Worm (Caenorhabditis elegans) whole organism, L4 larva: Measurements from ENCODE around the gene srgp-1.

ENCODE experiments used
- D1046.2 ChIP-seq: fragments of 200-800 bp; sonication (Bioruptor generic); IDR thresholded peaks from 2 replicates; pipeline ENCODE4 v1.3.6; 2022; ENCODE audit warnings: missing genetic modification characterization, missing compliant biosample characterization
- F10B5.3 ChIP-seq: sonication (generic microtip); optimal IDR thresholded peaks from 2 replicates; lab custom pipeline; 2016; ENCODE audit warnings: mild to moderate bottlenecking, missing genetic modification characterization, missing compliant biosample characterization
- F26F4.8 ChIP-seq: fragments of 200-800 bp; sonication (Bioruptor generic); conservative IDR thresholded peaks from 2 replicates; pipeline ENCODE4 v1.3.6; 2022; ENCODE audit warnings: missing genetic modification characterization, missing compliant biosample characterization
- F44E2.7 ChIP-seq: fragments of 200-800 bp; sonication (Bioruptor generic); IDR thresholded peaks from 2 replicates; pipeline ENCODE4 v2.1.2; 2022; ENCODE audit warnings: missing genetic modification characterization, missing compliant biosample characterization
- F49E8.2 ChIP-seq: sonication (generic microtip); optimal IDR thresholded peaks from 2 replicates; lab custom pipeline; 2016; ENCODE audit warnings: missing compliant biosample characterization, mild to moderate bottlenecking, missing genetic modification characterization, borderline replicate concordance
- R02D3.7 ChIP-seq: fragments of 150-350 bp; sonication (generic microtip); optimal IDR thresholded peaks from 3 replicates; lab custom pipeline; 2014; ENCODE audit warnings: missing biosample characterization, missing genetic modification characterization
- ZK337.2 ChIP-seq: fragments of 200-800 bp; sonication (Bioruptor generic); IDR thresholded peaks from 2 replicates; pipeline ENCODE4 v1.3.6; 2022; ENCODE audit warnings: missing genetic modification reagents, missing genetic modification characterization, missing compliant biosample characterization
- ama-1 ChIP-seq: fragments of 150-350 bp; optimal IDR thresholded peaks from 2 replicates; lab custom pipeline; 2014; ENCODE audit warnings: inconsistent platforms, mixed read lengths
- arid-1 ChIP-seq: fragments of 200-800 bp; sonication (Bioruptor generic); conservative IDR thresholded peaks from 2 replicates; pipeline ENCODE4 v1.3.6; 2022; ENCODE audit warnings: missing genetic modification reagents, missing genetic modification characterization, missing compliant biosample characterization
- ceh-32 ChIP-seq: sonication (generic microtip); optimal IDR thresholded peaks from 2 replicates; lab custom pipeline; 2016; ENCODE audit warnings: mild to moderate bottlenecking, missing genetic modification characterization, missing compliant biosample characterization; ENCODE audit not compliant: poor library complexity
- ceh-44 ChIP-seq: fragments of 200-800 bp; sonication (Bioruptor generic); IDR thresholded peaks from 2 replicates; pipeline ENCODE4 v1.3.6; 2022; ENCODE audit warnings: missing genetic modification reagents, missing genetic modification characterization, missing compliant biosample characterization
- ctbp-1 ChIP-seq: fragments of 200-800 bp; sonication (Bioruptor generic); IDR thresholded peaks from 2 replicates; pipeline ENCODE4 v1.3.6; 2022; ENCODE audit warnings: missing genetic modification reagents, missing genetic modification characterization, missing compliant biosample characterization
- daf-12 ChIP-seq: fragments of 150-350 bp; optimal IDR thresholded peaks from 2 replicates; lab custom pipeline; 2014; ENCODE audit warnings: missing biosample characterization, missing genetic modification reagents, missing genetic modification characterization
- daf-16 ChIP-seq, 3 experiments: sonication (generic microtip); optimal IDR thresholded peaks; 2 replicates each; lab custom pipeline; 2016 to 2017; ENCODE audit warnings: missing genetic modification characterization in 3 of 3, missing genetic modification reagents in 3 of 3, mild to moderate bottlenecking in 2 of 3, missing compliant biosample characterization in 2 of 3, missing biosample characterization in 1 of 3, moderate library complexity in 1 of 3
- daf-8 ChIP-seq: fragments of 200-800 bp; sonication (Bioruptor generic); IDR thresholded peaks from 2 replicates; pipeline ENCODE4 v1.3.6; 2022; ENCODE audit warnings: missing genetic modification characterization, missing compliant biosample characterization
- dmd-6 ChIP-seq: fragments of 200-800 bp; sonication (Bioruptor generic); IDR thresholded peaks from 2 replicates; pipeline ENCODE4 v1.3.6; 2022; ENCODE audit warnings: missing genetic modification reagents, missing genetic modification characterization, missing compliant biosample characterization
- dmd-8 ChIP-seq: fragments of 200-800 bp; sonication (Bioruptor generic); IDR thresholded peaks from 2 replicates; pipeline ENCODE4 v1.3.6; 2022; ENCODE audit warnings: missing genetic modification characterization, missing compliant biosample characterization
- dmd-9 ChIP-seq: fragments of 200-800 bp; sonication (Bioruptor generic); IDR thresholded peaks from 2 replicates; pipeline ENCODE4 v1.3.6; 2022; ENCODE audit warnings: missing genetic modification reagents, missing genetic modification characterization, missing compliant biosample characterization
- dpl-1 ChIP-seq: fragments of 150-350 bp; optimal IDR thresholded peaks from 2 replicates; lab custom pipeline; 2014; ENCODE audit warnings: missing biosample characterization, missing genetic modification reagents, missing genetic modification characterization
- duxl-1 ChIP-seq: sonication (generic microtip); optimal IDR thresholded peaks from 2 replicates; lab custom pipeline; 2016; ENCODE audit warnings: mild to moderate bottlenecking, missing genetic modification characterization, moderate library complexity, missing compliant biosample characterization; ENCODE audit not compliant: poor library complexity
- egl-27 ChIP-seq: sonication (generic microtip); optimal IDR thresholded peaks from 3 replicates; lab custom pipeline; 2017; ENCODE audit warnings: missing biosample characterization, missing genetic modification reagents, missing genetic modification characterization
- fkh-10 ChIP-seq: fragments of 150-350 bp; optimal IDR thresholded peaks from 2 replicates; lab custom pipeline; 2014; ENCODE audit warnings: missing biosample characterization, missing genetic modification reagents, missing genetic modification characterization
- gei-8 ChIP-seq: fragments of 200-800 bp; sonication (Bioruptor generic); optimal IDR thresholded peaks from 2 replicates; lab custom pipeline; 2018; ENCODE audit warnings: mild to moderate bottlenecking, missing genetic modification characterization, missing compliant biosample characterization
- jun-1 ChIP-seq: fragments of 150-350 bp; optimal IDR thresholded peaks from 2 replicates; lab custom pipeline; 2014; ENCODE audit warnings: missing biosample characterization, missing genetic modification reagents, missing genetic modification characterization
- lin-1 ChIP-seq: fragments of 200-800 bp; sonication (Bioruptor generic); IDR thresholded peaks from 2 replicates; pipeline ENCODE4 v1.3.6; 2022; ENCODE audit warnings: missing genetic modification reagents, missing genetic modification characterization, missing compliant biosample characterization
- lin-13 ChIP-seq: fragments of 150-350 bp; optimal IDR thresholded peaks from 2 replicates; lab custom pipeline; 2014; ENCODE audit warnings: missing biosample characterization, missing genetic modification reagents, missing genetic modification characterization
- lin-29 ChIP-seq: fragments of 200-800 bp; sonication (Bioruptor generic); IDR thresholded peaks from 2 replicates; pipeline ENCODE4 v1.3.6; 2022; ENCODE audit warnings: missing genetic modification reagents, missing genetic modification characterization, missing compliant biosample characterization
- lin-38 ChIP-seq: fragments of 200-800 bp; sonication (Bioruptor generic); IDR thresholded peaks from 2 replicates; pipeline ENCODE4 v1.3.6; 2022; ENCODE audit warnings: missing genetic modification reagents, missing genetic modification characterization, missing compliant biosample characterization
- lir-3 ChIP-seq: sonication (generic microtip); optimal IDR thresholded peaks from 2 replicates; lab custom pipeline; 2016; ENCODE audit warnings: mild to moderate bottlenecking, missing genetic modification characterization, missing compliant biosample characterization
- mdt-29 ChIP-seq: fragments of 200-800 bp; sonication (Bioruptor generic); IDR thresholded peaks from 2 replicates; pipeline ENCODE4 v1.3.6; 2022; ENCODE audit warnings: missing genetic modification reagents, missing genetic modification characterization, missing compliant biosample characterization
- mxl-2 ChIP-seq: fragments of 200-800 bp; sonication (Bioruptor generic); conservative IDR thresholded peaks from 2 replicates; pipeline ENCODE4 v1.3.6; 2022; ENCODE audit warnings: missing genetic modification reagents, missing genetic modification characterization, missing compliant biosample characterization
- mxl-3 ChIP-seq: fragments of 200-800 bp; sonication (Bioruptor generic); optimal IDR thresholded peaks from 2 replicates; lab custom pipeline; 2018; ENCODE audit warnings: mild to moderate bottlenecking, missing genetic modification characterization, missing compliant biosample characterization
- nhr-10 ChIP-seq: fragments of 150-350 bp; optimal IDR thresholded peaks from 2 replicates; lab custom pipeline; 2014; ENCODE audit warnings: missing biosample characterization, missing genetic modification characterization
- nhr-102 ChIP-seq: sonication (generic microtip); optimal IDR thresholded peaks from 2 replicates; lab custom pipeline; 2016; ENCODE audit warnings: mild to moderate bottlenecking, missing genetic modification characterization, moderate library complexity, missing compliant biosample characterization
- nhr-111 ChIP-seq: fragments of 200-800 bp; sonication (Bioruptor generic); optimal IDR thresholded peaks from 2 replicates; lab custom pipeline; 2018; ENCODE audit warnings: mild to moderate bottlenecking, missing genetic modification characterization, missing compliant biosample characterization
- nhr-25 ChIP-seq: sonication (generic microtip); optimal IDR thresholded peaks from 2 replicates; lab custom pipeline; 2017; ENCODE audit warnings: missing genetic modification characterization, mild to moderate bottlenecking, missing compliant biosample characterization, antibody characterized with exemption, moderate library complexity, borderline replicate concordance; ENCODE audit not compliant: insufficient read depth
- nhr-28 ChIP-seq: fragments of 150-350 bp; optimal IDR thresholded peaks from 2 replicates; lab custom pipeline; 2014; ENCODE audit warnings: missing biosample characterization, missing genetic modification characterization
- nhr-41 ChIP-seq: fragments of 200-800 bp; sonication (Bioruptor generic); IDR thresholded peaks from 2 replicates; pipeline ENCODE4 v1.3.6; 2022; ENCODE audit warnings: missing genetic modification reagents, missing genetic modification characterization, missing compliant biosample characterization
- nhr-48 ChIP-seq: sonication (generic microtip); optimal IDR thresholded peaks from 2 replicates; lab custom pipeline; 2016; ENCODE audit warnings: mild to moderate bottlenecking, missing genetic modification characterization, missing compliant biosample characterization
- nhr-76 ChIP-seq: fragments of 150-350 bp; optimal IDR thresholded peaks from 2 replicates; lab custom pipeline; 2014; ENCODE audit warnings: missing biosample characterization, missing genetic modification characterization
- php-3 ChIP-seq: fragments of 200-800 bp; sonication (Bioruptor generic); IDR thresholded peaks from 2 replicates; pipeline ENCODE4 v1.3.6; 2022; ENCODE audit warnings: missing genetic modification reagents, missing genetic modification characterization, missing compliant biosample characterization
- sdz-12 ChIP-seq: fragments of 200-800 bp; sonication (Bioruptor generic); optimal IDR thresholded peaks from 2 replicates; lab custom pipeline; 2018; ENCODE audit warnings: mild to moderate bottlenecking, missing genetic modification characterization, missing compliant biosample characterization
- skn-1 ChIP-seq: fragments of 150-350 bp; optimal IDR thresholded peaks from 2 replicates; lab custom pipeline; 2014; ENCODE audit warnings: missing biosample characterization, missing genetic modification characterization
- snpc-4 ChIP-seq: fragments of 150-350 bp; optimal IDR thresholded peaks from 2 replicates; lab custom pipeline; 2014; ENCODE audit warnings: missing biosample characterization, missing genetic modification characterization
- spr-3 ChIP-seq: fragments of 200-800 bp; sonication (Bioruptor generic); optimal IDR thresholded peaks from 2 replicates; lab custom pipeline; 2018; ENCODE audit warnings: mild to moderate bottlenecking, missing genetic modification characterization, missing compliant biosample characterization
- tag-97 ChIP-seq: fragments of 200-800 bp; sonication (Bioruptor generic); IDR thresholded peaks from 2 replicates; pipeline ENCODE4 v1.3.6; 2022; ENCODE audit warnings: missing genetic modification characterization, missing compliant biosample characterization
- unc-39 ChIP-seq: sonication (generic microtip); optimal IDR thresholded peaks from 2 replicates; lab custom pipeline; 2017; ENCODE audit warnings: missing biosample characterization, missing genetic modification characterization
- unc-62 ChIP-seq, 3 experiments: fragments of 150-350 bp in 1 of 3; sonication (generic microtip); optimal IDR thresholded peaks in 2 of 3; peaks in 1 of 3; 1 replicate in 1 of 3; 2 replicates in 2 of 3; lab custom pipeline; 2014 to 2017; ENCODE audit warnings: missing biosample characterization in 3 of 3, missing genetic modification characterization in 3 of 3, missing genetic modification reagents in 3 of 3, missing genotype in 1 of 3
- vab-7 ChIP-seq: fragments of 200-800 bp; sonication (Bioruptor generic); IDR thresholded peaks from 2 replicates; pipeline ENCODE4 v1.3.6; 2022; ENCODE audit warnings: missing genetic modification reagents, missing genetic modification characterization, missing compliant biosample characterization
- zag-1 ChIP-seq: fragments of 150-350 bp; optimal IDR thresholded peaks from 2 replicates; lab custom pipeline; 2014; ENCODE audit warnings: missing biosample characterization, missing genetic modification characterization

srgp-1 gene

DNA sequence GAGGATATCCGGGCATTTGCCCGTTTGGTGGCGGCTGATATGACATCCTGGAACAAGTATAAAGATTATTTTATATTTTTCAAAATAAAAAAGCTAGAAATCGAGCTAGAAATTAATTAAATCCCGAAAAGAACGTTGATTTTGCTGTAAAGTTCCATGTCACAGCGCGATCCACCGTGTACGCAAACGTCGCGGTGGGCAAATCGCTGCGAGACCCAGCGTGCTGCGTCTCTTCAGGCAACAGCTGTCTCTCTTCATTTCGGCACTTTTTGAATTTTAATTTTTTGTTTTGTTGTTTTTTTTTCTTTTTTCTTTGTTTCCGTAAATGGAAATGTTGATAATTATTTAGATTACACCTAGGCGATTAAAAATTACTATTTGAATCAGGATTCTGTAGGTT, 4.2 kb upstream of the srgp-1 start, which contains the start of gene sec-24.1 (continued):
- TF ChIP-seq F26F4.8 (GFP tag; lab: Robert Waterston, UW) (no peak), tag-97 (GFP tag; lab: Robert Waterston, UW) (no peak), lin-29 (GFP tag; lab: Robert Waterston, UW) (peak; percentile 62; the same call in 1 of the 2 replicates), ama-1 (no peak), dpl-1 (GFP tag; lab: Kevin White, UChicago) (peak; percentile 95), skn-1 (tag; lab: Kevin White, UChicago) (no peak), unc-39 (no peak), lin-38 (GFP tag; lab: Robert Waterston, UW) (peak; percentile 80), gei-8 (GFP tag; lab: Kevin White, UChicago) (no peak), php-3 (GFP tag; lab: Robert Waterston, UW) (peak; percentile 65; the same call in 1 of the 2 replicates), nhr-25 (tag; lab: Kevin White, UChicago) (peak; percentile 50), nhr-10 (tag; lab: Kevin White, UChicago) (peak; percentile 44), ctbp-1 (peak; percentile 71), ceh-32 (no peak), F49E8.2 (tag; lab: Kevin White, UChicago) (no peak), nhr-41 (GFP tag; lab: Robert Waterston, UW) (no peak), jun-1 (tag; lab: Kevin White, UChicago) (peak; percentile 53), lir-3 (no peak), F44E2.7 (GFP tag; lab: Robert Waterston, UW) (no peak), daf-16 (GFP tag; optimal IDR thresholded peaks at IDR 0.05; lab: Kevin White, UChicago) (peak in 1 of 2 experiments; percentile 58), daf-16 (tag; optimal IDR thresholded peaks at IDR 0.05; lab: Kevin White, UChicago) (peak; percentile 54), lin-13 (GFP tag; lab: Kevin White, UChicago) (peak; percentile 52), daf-12 (tag; lab: Kevin White, UChicago) (no peak), mdt-29 (GFP tag; lab: Robert Waterston, UW) (peak; percentile 50; the same call in 1 of the 2 replicates), mxl-2 (GFP tag; lab: Robert Waterston, UW) (no peak), daf-8 (GFP tag; lab: Robert Waterston, UW) (no peak), spr-3 (GFP tag; lab: Kevin White, UChicago) (peak; percentile 28), snpc-4 (tag; lab: Kevin White, UChicago) (no peak), D1046.2 (GFP tag; lab: Robert Waterston, UW) (no peak), dmd-9 (GFP tag; lab: Robert Waterston, UW) (no peak), fkh-10 (GFP tag; lab: Kevin White, UChicago) (peak; percentile 42), duxl-1 (tag; lab: Kevin White, UChicago) (peak; percentile 87), dmd-6 (peak; percentile 54), nhr-76 (tag; lab: Kevin White, UChicago) (no peak), mxl-3 (GFP tag; lab: Kevin White, UChicago) (peak; percentile 25), zag-1 (peak; percentile 5), dmd-8 (GFP tag; lab: Robert Waterston, UW) (no peak), unc-62 (GFP tag; optimal IDR thresholded peaks at IDR 0.05 in 1 of 2; lab: Kevin White, UChicago) (peak in 1 of 2 experiments; percentile 98), unc-62 (tag; optimal IDR thresholded peaks at IDR 0.05; lab: Kevin White, UChicago) (no peak), egl-27 (tag; lab: Kevin White, UChicago) (no peak), lin-1 (GFP tag; lab: Robert Waterston, UW) (no peak), arid-1 (GFP tag; lab: Robert Waterston, UW) (peak; percentile 77), R02D3.7 (tag; lab: Kevin White, UChicago) (no peak), nhr-111 (GFP tag; lab: Kevin White, UChicago) (no peak), sdz-12 (GFP tag; lab: Kevin White, UChicago) (no peak), ZK337.2 (no peak), vab-7 (GFP tag; lab: Robert Waterston, UW) (no peak), nhr-28 (tag; lab: Kevin White, UChicago) (peak; percentile 55), nhr-48 (tag; lab: Kevin White, UChicago) (peak; percentile 61), ceh-44 (peak; percentile 73), nhr-102 (tag; lab: Kevin White, UChicago) (peak; percentile 91), F10B5.3 (tag; lab: Kevin White, UChicago) (peak; percentile 41)
